Worm (Caenorhabditis elegans) whole organism, late embryonic: ENCODE data around the gene C08B6.6.

Experiments used
- T23F11.4 ChIP-seq: fragments of 200-800 bp; sonication (Bioruptor generic); optimal IDR thresholded peaks from 2 replicates; lab custom pipeline; 2018; ENCODE audit warnings: mild to moderate bottlenecking, missing genetic modification characterization, missing compliant biosample characterization
- ceh-14 ChIP-seq: sonication (generic microtip); optimal IDR thresholded peaks from 2 replicates; lab custom pipeline; 2016; ENCODE audit warnings: missing genotype, missing genetic modification characterization, missing compliant biosample characterization
- ceh-2 ChIP-seq: sonication (generic microtip); optimal IDR thresholded peaks from 2 replicates; lab custom pipeline; 2016; ENCODE audit warnings: missing genotype, missing genetic modification characterization, missing compliant biosample characterization
- fkh-10 ChIP-seq: fragments of 150-350 bp; optimal IDR thresholded peaks from 2 replicates; lab custom pipeline; 2014; ENCODE audit warnings: missing biosample characterization, missing genetic modification reagents, missing genetic modification characterization
- fkh-6 ChIP-seq: sonication (generic microtip); optimal IDR thresholded peaks from 2 replicates; lab custom pipeline; 2016; ENCODE audit warnings: missing genetic modification characterization, missing compliant biosample characterization
- hlh-8 ChIP-seq: sonication (generic microtip); optimal IDR thresholded peaks from 2 replicates; lab custom pipeline; 2016; ENCODE audit warnings: missing genotype, missing genetic modification characterization, missing compliant biosample characterization
- lim-6 ChIP-seq: sonication (generic microtip); optimal IDR thresholded peaks from 2 replicates; lab custom pipeline; 2016; ENCODE audit warnings: missing genetic modification characterization, missing compliant biosample characterization
- madf-2 ChIP-seq: sonication (generic microtip); optimal IDR thresholded peaks from 2 replicates; lab custom pipeline; 2017; ENCODE audit warnings: missing genetic modification characterization, missing compliant biosample characterization
- nhr-11 ChIP-seq: fragments of 150-350 bp; optimal IDR thresholded peaks from 2 replicates; lab custom pipeline; 2014; ENCODE audit warnings: missing biosample characterization, missing genetic modification characterization
- pha-4 ChIP-seq: fragments of 150-350 bp; optimal IDR thresholded peaks from 2 replicates; lab custom pipeline; 2018; ENCODE audit warnings: missing biosample characterization, missing genetic modification reagents, missing genetic modification characterization
- sox-2 ChIP-seq: fragments of 200-800 bp; sonication (Bioruptor generic); IDR thresholded peaks from 2 replicates; pipeline ENCODE4 v1.3.6; 2022; ENCODE audit warnings: missing genetic modification reagents, missing genetic modification characterization, missing compliant biosample characterization
- tbx-7 ChIP-seq: sonication (generic microtip); optimal IDR thresholded peaks from 2 replicates; lab custom pipeline; 2016; ENCODE audit warnings: missing genotype, missing genetic modification characterization, missing compliant biosample characterization

DNA sequence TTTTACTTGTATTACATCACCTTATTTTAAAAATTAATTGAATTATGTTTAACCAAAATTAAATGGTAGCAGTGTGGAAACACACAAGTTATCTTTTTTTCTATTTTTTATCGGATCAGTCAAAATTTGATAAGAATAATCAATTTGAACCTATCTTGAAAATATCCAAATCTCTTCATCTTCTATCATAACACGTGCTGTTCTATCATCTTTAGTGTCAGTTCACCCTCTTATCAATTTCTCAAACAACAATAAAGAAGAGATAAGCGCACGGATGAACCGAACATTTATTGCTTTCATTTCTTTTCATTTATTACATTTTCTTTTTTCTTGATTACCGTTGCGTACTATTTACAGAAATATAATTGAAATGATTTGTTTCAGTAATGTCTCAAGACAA, 36.3 kb upstream of the C08B6.6 start, which contains the start of gene R04B5.5:
- TF ChIP-seq madf-2 (tag; lab: Kevin White, UChicago) (no peak), hlh-8 (tag; lab: Kevin White, UChicago) (no peak), fkh-6 (tag; lab: Kevin White, UChicago) (no peak), fkh-10 (GFP tag; lab: Kevin White, UChicago) (no peak), ceh-14 (tag; lab: Kevin White, UChicago) (no peak), lim-6 (no peak), sox-2 (GFP tag; lab: Robert Waterston, UW) (no peak), nhr-11 (tag; lab: Kevin White, UChicago) (no peak), tbx-7 (tag; lab: Kevin White, UChicago) (no peak), T23F11.4 (GFP tag; lab: Kevin White, UChicago) (no peak), ceh-2 (tag; lab: Kevin White, UChicago) (no peak), pha-4 (tag; lab: Kevin White, UChicago) (no peak)
